Worm (Caenorhabditis elegans) whole organism, midembryonic: Measurements from ENCODE around the gene letm-1.

Source experiments
- cog-1 ChIP-seq: sonication (generic microtip); optimal IDR thresholded peaks from 2 replicates; lab custom pipeline; 2016; ENCODE audit warnings: missing genetic modification characterization, missing compliant biosample characterization
- ref-1 ChIP-seq: fragments of 200-800 bp; sonication (Bioruptor generic); conservative IDR thresholded peaks from 2 replicates; pipeline ENCODE4 v1.3.6; 2022; ENCODE audit warnings: missing genetic modification reagents, missing genetic modification characterization, missing compliant biosample characterization
- ztf-29 ChIP-seq: fragments of 200-800 bp; sonication (Bioruptor generic); IDR thresholded peaks from 2 replicates; pipeline ENCODE4 v1.3.6; 2022; ENCODE audit warnings: missing genetic modification reagents, missing genetic modification characterization, missing compliant biosample characterization

ce11 chrV:13678542-13678941, 17.5 kb downstream of the letm-1 start, which contains the start of the genes tag-65 and ccz-1:
- TF ChIP-seq ztf-29 (GFP tag; lab: Robert Waterston, UW) (no peak), cog-1 (tag; lab: Kevin White, UChicago) (peak; percentile 77), ref-1 (GFP tag; lab: Robert Waterston, UW) (no peak)
